Fruit fly (Drosophila melanogaster) whole organism, prepupa: ENCODE measurements around the gene cocoon.

Experiments
- CG6792 ChIP-seq: fragments of 200-800 bp; sonication (Bioruptor generic); optimal IDR thresholded peaks from 3 replicates; lab custom pipeline; 2016; ENCODE audit warnings: missing biosample characterization, missing genetic modification characterization
- fd59A ChIP-seq: fragments of 200-800 bp; sonication (Bioruptor generic); optimal IDR thresholded peaks from 2 replicates; lab custom pipeline; 2017; ENCODE audit warnings: missing biosample characterization, mild to moderate bottlenecking, missing genetic modification characterization, missing genetic modification reagents

- TF ChIP-seq CG6792 (no peak), fd59A (GFP tag; lab: Kevin White, UChicago) (no peak)
Measured at dm6 chr3L:15517508-15517907, 43.6 kb upstream of the cocoon start.
